Fruit fly (Drosophila melanogaster): Measurements from ENCODE around the gene Pdss2.

Gene Pdss2

dm6 chr3L:21056792-21057567 lies 29.3 kb downstream of the Pdss2 start (continued):
- TF ChIP-seq hkb (optimal IDR thresholded peaks at IDR 0.05) = no peak
- no peak for TF ChIP-seq hkb (GFP tag; IDR thresholded peaks at IDR 0.05)
- no peak for TF ChIP-seq Hr39 (optimal IDR thresholded peaks at IDR 0.05)
- TF ChIP-seq sens-2 (GFP tag; IDR thresholded peaks at IDR 0.05) = no peak
- TF ChIP-seq CG6765 (GFP tag; optimal IDR thresholded peaks at IDR 0.05) = no peak
- TF ChIP-seq zf30C (GFP tag; optimal IDR thresholded peaks at IDR 0.05) = no peak
- TF ChIP-seq pfk (GFP tag; optimal IDR thresholded peaks at IDR 0.05) = no peak
- no peak for TF ChIP-seq Fer1 (GFP tag; optimal IDR thresholded peaks at IDR 0.05)
- TF ChIP-seq Asciz (GFP tag; optimal IDR thresholded peaks at IDR 0.05) = no peak
- no peak for TF ChIP-seq en (GFP tag; optimal IDR thresholded peaks at IDR 0.05)
- peak; percentile 62 for TF ChIP-seq slbo (GFP tag; IDR thresholded peaks at IDR 0.05)
- no peak for TF ChIP-seq Eip74EF (GFP tag; optimal IDR thresholded peaks at IDR 0.05)
- no peak for TF ChIP-seq Mad (GFP tag; optimal IDR thresholded peaks at IDR 0.05)
- no peak for TF ChIP-seq CG3065 (GFP tag; optimal IDR thresholded peaks at IDR 0.05)
- TF ChIP-seq chm (GFP tag; IDR thresholded peaks at IDR 0.05) = no peak
- no peak for TF ChIP-seq ap (GFP tag; IDR thresholded peaks at IDR 0.05)
- peak; percentile 30 for TF ChIP-seq CG9437 (GFP tag; optimal IDR thresholded peaks at IDR 0.05)
- peak; percentile 15 for TF ChIP-seq CG10979 (tag; optimal IDR thresholded peaks at IDR 0.05)
- TF ChIP-seq CG9932 (GFP tag; IDR thresholded peaks at IDR 0.05) = peak; percentile 47
- TF ChIP-seq aop (GFP tag; IDR thresholded peaks at IDR 0.05) = no peak
- no peak for TF ChIP-seq Opbp (GFP tag; IDR thresholded peaks at IDR 0.05; ENCODE audit: partially characterized antibody)
- no peak for TF ChIP-seq CG17568 (GFP tag; optimal IDR thresholded peaks at IDR 0.05)
- TF ChIP-seq CG16863 (GFP tag; optimal IDR thresholded peaks at IDR 0.05) = no peak
- TF ChIP-seq CG11695 (GFP tag; IDR thresholded peaks at IDR 0.05) = no peak
- TF ChIP-seq Atf6 (GFP tag; IDR thresholded peaks at IDR 0.05) = no peak
- no peak for TF ChIP-seq CG3407 (GFP tag; optimal IDR thresholded peaks at IDR 0.05)
- peak; percentile 51 for TF ChIP-seq Sox100B (GFP tag; optimal IDR thresholded peaks at IDR 0.05)
- TF ChIP-seq Usf (GFP tag; optimal IDR thresholded peaks at IDR 0.05) = no peak
- TF ChIP-seq Scr (GFP tag; IDR thresholded peaks at IDR 0.05; ENCODE audit: partially characterized antibody) = no peak
- no peak for TF ChIP-seq Lhr (GFP tag; optimal IDR thresholded peaks at IDR 0.05)
- peak; percentile 9 for TF ChIP-seq Meics (GFP tag; optimal IDR thresholded peaks at IDR 0.05)
- TF ChIP-seq CG11504 (tag; optimal IDR thresholded peaks at IDR 0.05) = peak; percentile 59
- no peak for TF ChIP-seq salm (tag; optimal IDR thresholded peaks at IDR 0.05)
- no peak for TF ChIP-seq B-H1 (GFP tag; IDR thresholded peaks at IDR 0.05)
- no peak for TF ChIP-seq CrebB (tag; optimal IDR thresholded peaks at IDR 0.05)
- no peak for TF ChIP-seq CG9817 (tag; optimal IDR thresholded peaks at IDR 0.05)
- no peak for TF ChIP-seq CG12942 (GFP tag; optimal IDR thresholded peaks at IDR 0.05)
- peak; percentile 28 for TF ChIP-seq CG11398 (GFP tag; optimal IDR thresholded peaks at IDR 0.05)
- no peak for TF ChIP-seq vfl (GFP tag; optimal IDR thresholded peaks at IDR 0.05)
- no peak for TF ChIP-seq MBD-R2 (GFP tag; IDR thresholded peaks at IDR 0.05)
- TF ChIP-seq Mrtf (GFP tag; IDR thresholded peaks at IDR 0.05) = 0 out of 3 replicates have a peak, but pooled peaks have one; percentile 4
- TF ChIP-seq CG10267 (tag; optimal IDR thresholded peaks at IDR 0.05) = no peak
- no peak for TF ChIP-seq Jarid2 (GFP tag; optimal IDR thresholded peaks at IDR 0.05)
- no peak for TF ChIP-seq klu (GFP tag; IDR thresholded peaks at IDR 0.05)
- peak; percentile 74 for TF ChIP-seq pros (GFP tag; optimal IDR thresholded peaks at IDR 0.05)
- TF ChIP-seq CTCF (GFP tag; optimal IDR thresholded peaks at IDR 0.05) = no peak
- TF ChIP-seq MTF-1 (GFP tag; optimal IDR thresholded peaks at IDR 0.05; ENCODE audit: borderline replicate concordance) = no peak
- TF ChIP-seq Dref (GFP tag; IDR thresholded peaks at IDR 0.05) = no peak
- TF ChIP-seq CG10321 (GFP tag; IDR thresholded peaks at IDR 0.05) = no peak
- no peak for TF ChIP-seq CG15479 (GFP tag; optimal IDR thresholded peaks at IDR 0.05)
- peak; percentile 91; the same call in 3 of the 4 replicates for TF ChIP-seq chinmo (GFP tag; IDR thresholded peaks at IDR 0.05; ENCODE audit: partially characterized antibody)
